Worm (Caenorhabditis elegans): ENCODE results near the gene R07G3.8.

DNA sequence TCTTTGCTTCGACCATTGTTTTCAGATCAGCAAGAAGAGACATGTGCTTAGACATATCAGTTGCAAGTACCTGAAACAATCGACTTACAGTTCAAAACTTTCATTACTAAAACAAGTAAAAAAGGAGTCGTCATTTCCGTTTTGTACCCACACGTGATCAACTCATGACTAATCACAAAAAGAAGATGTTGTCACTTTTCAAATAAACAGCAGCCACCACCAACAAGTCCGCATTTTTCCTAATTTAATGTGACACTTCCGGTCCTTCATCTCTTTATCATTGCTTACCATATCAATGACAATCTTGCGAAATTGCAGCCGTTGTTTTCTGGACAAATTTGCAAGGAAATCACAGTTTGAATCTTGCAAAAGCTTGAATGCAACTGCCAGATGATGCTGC is 8.3 kb upstream of the R07G3.8 start:
- TF ChIP-seq lsy-2 (tag; optimal IDR thresholded peaks at IDR 0.05) (no peak), ama-1 (optimal IDR thresholded peaks at IDR 0.05) (no peak), snpc-4 (tag; optimal IDR thresholded peaks at IDR 0.05) (no peak)
